Worm (Caenorhabditis elegans): ENCODE results near the gene madd-3.

ce11 chrX:14234932-14235331, 61.5 kb downstream of the madd-3 start, which contains the start of gene srg-37:
- TF ChIP-seq unc-62 (GFP tag; optimal IDR thresholded peaks at IDR 0.05), result no peak
- TF ChIP-seq lsy-2 (tag; optimal IDR thresholded peaks at IDR 0.05), result no peak
- no peak for TF ChIP-seq mls-2 (tag; optimal IDR thresholded peaks at IDR 0.05)
- no peak for TF ChIP-seq unc-39 (tag; optimal IDR thresholded peaks at IDR 0.05)
